Fruit fly (Drosophila melanogaster) whole organism, prepupa: ENCODE measurements around the gene Fcp3C.

Experiments
- CG34406 ChIP-seq: fragments of 200-800 bp; sonication (Bioruptor generic); optimal IDR thresholded peaks from 3 replicates; lab custom pipeline; 2016; ENCODE audit warnings: missing biosample characterization, missing genetic modification characterization
- CG3919 ChIP-seq: fragments of 200-800 bp; sonication (Bioruptor generic); optimal IDR thresholded peaks from 3 replicates; lab custom pipeline; 2016; ENCODE audit warnings: missing biosample characterization, missing genetic modification characterization
- CG4318 ChIP-seq: fragments of 200-800 bp; sonication (Bioruptor generic); optimal IDR thresholded peaks from 3 replicates; lab custom pipeline; 2017; ENCODE audit warnings: missing biosample characterization, mild to moderate bottlenecking, missing genetic modification characterization
- OdsH ChIP-seq: fragments of 200-800 bp; sonication (Bioruptor generic); optimal IDR thresholded peaks from 3 replicates; lab custom pipeline; 2016; ENCODE audit warnings: missing biosample characterization, missing genetic modification characterization
- Sox102F ChIP-seq: fragments of 200-800 bp; sonication (Bioruptor generic); optimal IDR thresholded peaks from 2 replicates; lab custom pipeline; 2016; ENCODE audit warnings: missing biosample characterization, mild to moderate bottlenecking, missing genetic modification characterization
- dsx ChIP-seq: fragments of 200-800 bp; optimal IDR thresholded peaks from 3 replicates; lab custom pipeline; 2019; ENCODE audit warnings: missing biosample characterization, mild to moderate bottlenecking, missing genetic modification characterization, moderate library complexity; ENCODE audit not compliant: poor library complexity, severe bottlenecking
- topi ChIP-seq: fragments of 200-800 bp; sonication (Bioruptor generic); optimal IDR thresholded peaks from 3 replicates; lab custom pipeline; 2016; ENCODE audit warnings: missing biosample characterization, missing genetic modification characterization
- vri ChIP-seq: fragments of 200-800 bp; sonication (Bioruptor generic); optimal IDR thresholded peaks from 3 replicates; lab custom pipeline; 2016; ENCODE audit warnings: missing biosample characterization, mild to moderate bottlenecking, missing genetic modification characterization

dm6 chrX:3152280-3152679 is 22.0 kb downstream of the Fcp3C start:
- no peak for TF ChIP-seq vri (GFP tag; lab: Kevin White, UChicago)
- TF ChIP-seq CG34406 (GFP tag; lab: Kevin White, UChicago): no peak
- TF ChIP-seq CG3919 (GFP tag; lab: Kevin White, UChicago): no peak
- TF ChIP-seq CG4318 (GFP tag; lab: Kevin White, UChicago): no peak
- TF ChIP-seq Sox102F (GFP tag; lab: Kevin White, UChicago): no peak
- TF ChIP-seq topi (GFP tag; lab: Kevin White, UChicago): no peak
- no peak for TF ChIP-seq OdsH (GFP tag; lab: Kevin White, UChicago)
- no peak for TF ChIP-seq dsx (GFP tag; lab: Kevin White, UChicago)
